Fruit fly (Drosophila melanogaster) whole organism: ENCODE results near the gene CG11279.

Experiments used
- CG8478 ChIP-seq: fragments of >200 bp; optimal IDR thresholded peaks from 2 replicates; lab custom pipeline; 2018; ENCODE audit warnings: inconsistent platforms
- Dll ChIP-seq: fragments of >200 bp; optimal IDR thresholded peaks from 2 replicates; lab custom pipeline; 2017
- EcR ChIP-seq, 2 experiments: fragments of >200 bp; optimal IDR thresholded peaks; 2 replicates each; lab custom pipeline; 2017; ENCODE audit warnings: missing biosample characterization in 2 of 2, missing genetic modification characterization in 2 of 2, missing genetic modification reagents in 2 of 2
- pan ChIP-seq: fragments of >200 bp; optimal IDR thresholded peaks from 2 replicates; lab custom pipeline; 2017
- psq ChIP-seq: fragments of >200 bp; optimal IDR thresholded peaks from 2 replicates; lab custom pipeline; 2017
- usp ChIP-seq: fragments of >200 bp; optimal IDR thresholded peaks from 2 replicates; lab custom pipeline; 2017; ENCODE audit warnings: missing biosample characterization, missing genetic modification characterization, mixed read lengths

The CG11279 gene

DNA sequence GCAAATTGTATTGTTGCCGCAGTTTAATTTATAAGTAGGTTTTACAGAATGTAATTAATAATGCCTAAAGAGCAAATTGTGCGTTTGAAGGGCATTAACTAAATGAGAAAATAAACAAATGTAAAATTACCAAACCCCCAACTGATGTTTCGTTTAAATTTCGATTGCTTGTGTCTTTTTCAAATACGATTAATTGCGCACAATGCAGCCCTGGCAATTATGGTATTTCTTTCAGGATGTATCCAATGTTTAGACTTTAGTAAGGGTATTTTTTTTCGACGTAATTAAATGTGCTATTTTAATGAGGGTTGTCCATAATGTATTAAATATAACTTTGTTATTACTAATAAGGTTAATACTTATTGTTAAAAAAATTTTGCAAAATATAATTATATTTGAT, 5.9 kb upstream of the CG11279 start:
- TF ChIP-seq EcR (GFP tag; optimal IDR thresholded peaks at IDR 0.05; lab: Kevin White, UChicago) (no peak), usp (GFP tag; lab: Kevin White, UChicago) (no peak), CG8478 (lab: Kevin White, UChicago) (no peak), pan (lab: Kevin White, UChicago) (no peak), psq (lab: Kevin White, UChicago) (no peak), Dll (lab: Kevin White, UChicago) (no peak)

- TF ChIP-seq EcR (GFP tag; optimal IDR thresholded peaks at IDR 0.05; lab: Kevin White, UChicago) (no peak), usp (GFP tag; lab: Kevin White, UChicago) (no peak), CG8478 (lab: Kevin White, UChicago) (no peak), psq (lab: Kevin White, UChicago) (no peak), Dll (lab: Kevin White, UChicago) (no peak), pan (lab: Kevin White, UChicago) (no peak)
Observed at dm6 chr3L:13041292-13042067, 5.3 kb upstream of the CG11279 start, which contains the start of gene RpS4. TSS of gene RpS4 (plus strand) at chr3L:13041756.

DNA sequence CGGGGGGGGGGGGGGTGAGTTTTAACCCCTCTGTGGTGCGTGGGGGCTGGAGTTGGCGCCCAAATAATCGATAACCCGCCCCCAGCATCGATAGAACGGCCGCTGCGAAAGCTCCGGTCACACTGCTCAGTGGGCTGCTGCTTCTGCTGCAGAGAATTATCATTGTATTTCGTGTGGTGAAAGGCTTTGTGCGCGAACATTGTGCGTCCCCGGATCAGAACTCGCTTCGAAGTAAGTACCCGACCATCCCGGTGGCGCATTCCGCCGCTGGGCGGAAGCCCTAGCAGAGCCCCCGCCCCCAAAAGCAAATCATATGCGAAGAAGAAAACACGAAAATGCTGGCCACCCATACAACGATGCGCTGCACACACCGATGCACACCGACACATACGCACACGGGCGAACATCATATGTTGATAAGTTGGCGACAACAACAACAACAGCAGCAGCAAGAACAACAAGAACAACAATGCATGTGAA, 2.4 kb upstream of the CG11279 start, which contains the start of gene Syx13:
Syx13 (plus strand) TSS at position 100 of the 480 bp plus-strand sequence.
- TF ChIP-seq EcR (GFP tag; optimal IDR thresholded peaks at IDR 0.05; lab: Kevin White, UChicago) (no peak), pan (lab: Kevin White, UChicago) (no peak), usp (GFP tag; lab: Kevin White, UChicago) (no peak), psq (lab: Kevin White, UChicago) (no peak), Dll (lab: Kevin White, UChicago) (no peak), CG8478 (lab: Kevin White, UChicago) (no peak)

dm6 chr3L:13049671-13050070, 2.9 kb downstream of the CG11279 start:
- no peak for TF ChIP-seq Dll (lab: Kevin White, UChicago)
- no peak for TF ChIP-seq pan (lab: Kevin White, UChicago)
- TF ChIP-seq usp (GFP tag; lab: Kevin White, UChicago), result no peak
- no peak for TF ChIP-seq psq (lab: Kevin White, UChicago)
- no peak for TF ChIP-seq CG8478 (lab: Kevin White, UChicago)
- no peak for TF ChIP-seq EcR (GFP tag; optimal IDR thresholded peaks at IDR 0.05; lab: Kevin White, UChicago)

dm6 chr3L:13050675-13051202, 4.0 kb downstream of the CG11279 start:
- no peak for TF ChIP-seq usp (GFP tag; lab: Kevin White, UChicago)
- TF ChIP-seq CG8478 (lab: Kevin White, UChicago), result no peak
- no peak for TF ChIP-seq pan (lab: Kevin White, UChicago)
- no peak for TF ChIP-seq EcR (GFP tag; optimal IDR thresholded peaks at IDR 0.05; lab: Kevin White, UChicago)
- no peak for TF ChIP-seq Dll (lab: Kevin White, UChicago)
- no peak for TF ChIP-seq psq (lab: Kevin White, UChicago)

dm6 chr3L:13058429-13058828, 11.7 kb downstream of the CG11279 start:
- TF ChIP-seq usp (GFP tag; lab: Kevin White, UChicago) (no peak), Dll (lab: Kevin White, UChicago) (no peak), EcR (GFP tag; optimal IDR thresholded peaks at IDR 0.05; lab: Kevin White, UChicago) (no peak), psq (lab: Kevin White, UChicago) (no peak), CG8478 (lab: Kevin White, UChicago) (no peak), pan (lab: Kevin White, UChicago) (no peak)

DNA sequence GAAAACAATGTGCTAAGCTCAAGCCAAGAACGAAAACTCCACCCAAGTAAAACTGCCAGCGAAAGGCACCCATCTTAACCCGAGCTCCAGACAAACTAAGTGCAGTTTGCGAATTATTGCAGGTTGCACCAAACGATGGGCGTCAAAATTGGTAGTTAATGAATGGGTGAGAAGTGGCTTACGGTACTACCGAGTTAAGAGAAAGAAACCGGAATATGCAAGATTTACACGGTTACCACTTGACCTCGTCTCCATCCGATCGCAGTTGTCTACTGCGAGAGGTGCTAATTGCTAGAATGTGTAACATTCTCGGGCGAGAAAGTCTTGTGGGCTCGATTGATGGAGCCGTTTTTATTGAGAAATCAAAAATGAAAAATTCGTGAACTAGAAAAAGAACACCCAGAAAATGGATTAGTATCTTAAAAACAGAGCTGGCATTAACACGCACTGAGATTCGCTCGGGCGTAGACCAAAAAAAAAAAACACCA, 14.6 kb downstream of the CG11279 start, which contains the start of the genes CG14115 and CG34428:
CG14115 (minus strand) TSS at position 101 of the 488 bp plus-strand sequence.
CG34428 (plus strand) TSS at position 438 of the 488 bp plus-strand sequence.
- TF ChIP-seq EcR (GFP tag; optimal IDR thresholded peaks at IDR 0.05; lab: Kevin White, UChicago) (no peak), Dll (lab: Kevin White, UChicago) (no peak), pan (lab: Kevin White, UChicago) (no peak), psq (lab: Kevin White, UChicago) (no peak)

dm6 chr3L:13062746-13063145, 16.0 kb downstream of the CG11279 start, which contains the start of gene CG34429:
TSS of gene CG34429 (plus strand) at chr3L:13063046.
- TF ChIP-seq EcR (GFP tag; optimal IDR thresholded peaks at IDR 0.05; lab: Kevin White, UChicago) (no peak), pan (lab: Kevin White, UChicago) (no peak)

DNA sequence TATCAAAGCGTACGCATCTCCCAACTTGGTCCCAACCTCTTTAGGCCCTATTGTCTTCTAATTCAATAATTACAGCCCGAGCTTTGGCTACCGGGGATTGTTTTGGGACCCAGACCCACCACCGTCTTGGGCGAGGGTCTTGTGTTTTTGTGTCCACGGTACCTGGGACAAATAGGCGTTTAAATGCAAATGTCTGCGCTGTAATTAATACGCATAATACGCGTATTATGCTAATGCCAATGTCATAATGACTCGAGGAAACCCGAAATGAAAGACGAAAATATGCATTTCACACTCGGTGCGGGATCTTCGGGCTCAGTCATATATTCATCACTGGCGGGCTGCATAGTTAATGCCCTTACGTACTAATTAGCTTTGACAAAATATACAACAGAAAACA, 17.6 kb downstream of the CG11279 start:
- no peak for TF ChIP-seq CG8478 (lab: Kevin White, UChicago)
- TF ChIP-seq Dll (lab: Kevin White, UChicago), result no peak
- no peak for TF ChIP-seq pan (lab: Kevin White, UChicago)
- TF ChIP-seq usp (GFP tag; lab: Kevin White, UChicago), result no peak
- TF ChIP-seq EcR (GFP tag; optimal IDR thresholded peaks at IDR 0.05; lab: Kevin White, UChicago), result no peak
- TF ChIP-seq psq (lab: Kevin White, UChicago), result no peak

DNA sequence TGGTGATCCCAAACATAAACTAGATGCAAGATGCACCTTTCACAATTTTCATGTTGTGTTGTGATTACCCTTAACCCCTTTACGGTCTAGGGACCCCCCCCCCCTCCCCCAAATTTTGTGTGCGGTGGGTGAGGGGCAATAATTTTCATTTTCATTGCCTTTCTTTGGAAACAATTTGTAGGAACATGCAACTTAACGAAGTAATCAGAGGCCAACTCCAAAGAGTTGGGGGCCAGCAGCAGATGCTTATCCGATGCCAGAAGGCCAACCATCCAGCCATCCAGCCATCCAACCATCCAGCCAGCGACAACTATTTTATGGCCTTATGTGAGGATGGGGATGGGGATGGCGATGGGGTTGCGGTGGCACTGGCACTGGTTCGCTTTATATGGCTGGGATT, 18.2 kb downstream of the CG11279 start:
- TF ChIP-seq Dll (lab: Kevin White, UChicago) (no peak), usp (GFP tag; lab: Kevin White, UChicago) (no peak), CG8478 (lab: Kevin White, UChicago) (no peak), psq (lab: Kevin White, UChicago) (no peak), pan (lab: Kevin White, UChicago) (no peak), EcR (GFP tag; optimal IDR thresholded peaks at IDR 0.05; lab: Kevin White, UChicago) (no peak)

DNA sequence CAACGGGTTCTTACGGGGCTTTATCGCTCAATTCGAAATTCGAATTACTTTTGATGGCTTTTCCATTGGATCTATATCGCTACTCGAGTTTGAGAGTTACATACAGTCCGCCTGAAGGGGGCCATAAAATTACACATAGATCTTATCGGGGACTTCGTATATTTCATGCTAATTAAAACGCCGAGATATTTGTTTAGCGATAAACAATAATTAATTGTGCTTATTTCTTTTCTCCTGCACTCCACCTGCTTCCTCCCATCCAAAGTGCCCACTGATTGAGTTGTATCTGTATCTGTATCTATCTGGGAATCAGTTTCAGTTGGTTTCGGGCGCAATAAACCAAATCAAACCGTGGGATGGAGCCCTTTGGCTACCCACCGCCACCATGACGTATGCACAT, 18.8 kb downstream of the CG11279 start:
- TF ChIP-seq pan (lab: Kevin White, UChicago) (no peak), EcR (GFP tag; optimal IDR thresholded peaks at IDR 0.05; lab: Kevin White, UChicago) (no peak), usp (GFP tag; lab: Kevin White, UChicago) (no peak), CG8478 (lab: Kevin White, UChicago) (no peak), psq (lab: Kevin White, UChicago) (no peak), Dll (lab: Kevin White, UChicago) (no peak)
